Worm (Caenorhabditis elegans) whole organism, L4 larva: ENCODE data around the gene dmd-3.

Experiments used
- F10B5.3 ChIP-seq: sonication (generic microtip); optimal IDR thresholded peaks from 2 replicates; lab custom pipeline; 2016; ENCODE audit warnings: mild to moderate bottlenecking, missing genetic modification characterization, missing compliant biosample characterization
- T20F7.1 ChIP-seq: fragments of 200-800 bp; sonication (Bioruptor generic); optimal IDR thresholded peaks from 2 replicates; lab custom pipeline; 2018; ENCODE audit warnings: mild to moderate bottlenecking, missing genetic modification characterization, missing compliant biosample characterization
- ZK546.5 ChIP-seq, 2 experiments: sonication (generic microtip); optimal IDR thresholded peaks; 2 replicates each; lab custom pipeline; 2017; ENCODE audit warnings: missing biosample characterization in 2 of 2, missing genetic modification characterization in 2 of 2
- aha-1 ChIP-seq: fragments of 150-350 bp; peaks from one replicate; lab custom pipeline; 2014; ENCODE audit warnings: missing biosample characterization, missing genetic modification characterization
- arid-1 ChIP-seq: fragments of 200-800 bp; sonication (Bioruptor generic); conservative IDR thresholded peaks from 2 replicates; pipeline ENCODE4 v1.3.6; 2022; ENCODE audit warnings: missing genetic modification reagents, missing genetic modification characterization, missing compliant biosample characterization
- attf-4 ChIP-seq: sonication (generic microtip); optimal IDR thresholded peaks from 3 replicates; lab custom pipeline; 2017; ENCODE audit warnings: missing biosample characterization, missing genetic modification characterization
- ceh-82 ChIP-seq: sonication (generic microtip); optimal IDR thresholded peaks from 2 replicates; lab custom pipeline; 2017; ENCODE audit warnings: missing biosample characterization, missing genetic modification characterization
- cey-2 ChIP-seq: sonication (generic microtip); optimal IDR thresholded peaks from 3 replicates; lab custom pipeline; 2017; ENCODE audit warnings: missing genetic modification characterization, mild to moderate bottlenecking, missing compliant biosample characterization, antibody characterized with exemption, borderline replicate concordance; ENCODE audit not compliant: insufficient read depth
- daf-12 ChIP-seq: fragments of 150-350 bp; optimal IDR thresholded peaks from 2 replicates; lab custom pipeline; 2014; ENCODE audit warnings: missing biosample characterization, missing genetic modification reagents, missing genetic modification characterization
- daf-19 ChIP-seq: fragments of 200-800 bp; sonication (Bioruptor generic); conservative IDR thresholded peaks from 2 replicates; pipeline ENCODE4 v1.3.6; 2022; ENCODE audit warnings: missing genetic modification characterization, missing compliant biosample characterization
- dmd-6 ChIP-seq: fragments of 200-800 bp; sonication (Bioruptor generic); IDR thresholded peaks from 2 replicates; pipeline ENCODE4 v1.3.6; 2022; ENCODE audit warnings: missing genetic modification reagents, missing genetic modification characterization, missing compliant biosample characterization
- dmd-8 ChIP-seq: fragments of 200-800 bp; sonication (Bioruptor generic); IDR thresholded peaks from 2 replicates; pipeline ENCODE4 v1.3.6; 2022; ENCODE audit warnings: missing genetic modification characterization, missing compliant biosample characterization
- duxl-1 ChIP-seq: sonication (generic microtip); optimal IDR thresholded peaks from 2 replicates; lab custom pipeline; 2016; ENCODE audit warnings: mild to moderate bottlenecking, missing genetic modification characterization, moderate library complexity, missing compliant biosample characterization; ENCODE audit not compliant: poor library complexity
- dve-1 ChIP-seq: sonication (generic microtip); optimal IDR thresholded peaks from 2 replicates; lab custom pipeline; 2017; ENCODE audit warnings: antibody characterized with exemption, mild to moderate bottlenecking, missing genetic modification characterization, missing compliant biosample characterization; ENCODE audit not compliant: insufficient read depth
- egl-27 ChIP-seq: sonication (generic microtip); optimal IDR thresholded peaks from 3 replicates; lab custom pipeline; 2017; ENCODE audit warnings: missing biosample characterization, missing genetic modification reagents, missing genetic modification characterization
- hlh-11 ChIP-seq: fragments of 200-800 bp; sonication (Bioruptor generic); optimal IDR thresholded peaks from 2 replicates; lab custom pipeline; 2018; ENCODE audit warnings: mild to moderate bottlenecking, missing genetic modification characterization, missing compliant biosample characterization
- hlh-30 ChIP-seq: sonication (generic microtip); optimal IDR thresholded peaks from 2 replicates; lab custom pipeline; 2017; ENCODE audit warnings: antibody characterized with exemption, mild to moderate bottlenecking, missing genetic modification characterization, missing compliant biosample characterization; ENCODE audit not compliant: insufficient read depth
- hmg-1.1 ChIP-seq: fragments of 200-800 bp; sonication (Bioruptor generic); IDR thresholded peaks from 2 replicates; pipeline ENCODE4 v1.3.6; 2022; ENCODE audit warnings: missing genetic modification reagents, missing genetic modification characterization, missing compliant biosample characterization
- lin-29 ChIP-seq: fragments of 200-800 bp; sonication (Bioruptor generic); IDR thresholded peaks from 2 replicates; pipeline ENCODE4 v1.3.6; 2022; ENCODE audit warnings: missing genetic modification reagents, missing genetic modification characterization, missing compliant biosample characterization
- lsy-2 ChIP-seq, 2 experiments: fragments of 150-350 bp in 1 of 2; sonication (generic microtip) in 1 of 2; optimal IDR thresholded peaks; 2 replicates each; lab custom pipeline; 2014 to 2017; ENCODE audit warnings: missing biosample characterization in 2 of 2, missing genetic modification characterization in 2 of 2
- madf-5 ChIP-seq, 2 experiments: fragments of 200-800 bp; sonication (Bioruptor generic); IDR thresholded peaks; 2 replicates each; pipeline ENCODE4 v1.3.6; 2022; ENCODE audit warnings: missing compliant biosample characterization in 2 of 2, missing genetic modification characterization in 2 of 2
- madf-9 ChIP-seq: fragments of 200-800 bp; sonication (Bioruptor generic); conservative IDR thresholded peaks from 2 replicates; pipeline ENCODE4 v1.3.6; 2022; ENCODE audit warnings: missing genetic modification reagents, missing genetic modification characterization, missing compliant biosample characterization
- mdl-1 ChIP-seq, 2 experiments: fragments of 150-350 bp in 1 of 2; sonication (generic microtip) in 1 of 2; optimal IDR thresholded peaks; 2 replicates each; lab custom pipeline; 2014 to 2017; ENCODE audit warnings: missing biosample characterization in 2 of 2, missing genetic modification characterization in 2 of 2
- mdt-29 ChIP-seq: fragments of 200-800 bp; sonication (Bioruptor generic); IDR thresholded peaks from 2 replicates; pipeline ENCODE4 v1.3.6; 2022; ENCODE audit warnings: missing genetic modification reagents, missing genetic modification characterization, missing compliant biosample characterization
- mep-1 ChIP-seq: fragments of 150-350 bp; sonication (generic microtip); optimal IDR thresholded peaks from 3 replicates; lab custom pipeline; 2014; ENCODE audit warnings: missing biosample characterization, missing genetic modification characterization
- mes-2 ChIP-seq: sonication (generic microtip); optimal IDR thresholded peaks from 2 replicates; lab custom pipeline; 2016; ENCODE audit warnings: missing genotype, mild to moderate bottlenecking, missing genetic modification characterization, missing compliant biosample characterization; ENCODE audit not compliant: poor library complexity, severe bottlenecking
- mxl-3 ChIP-seq: fragments of 200-800 bp; sonication (Bioruptor generic); optimal IDR thresholded peaks from 2 replicates; lab custom pipeline; 2018; ENCODE audit warnings: mild to moderate bottlenecking, missing genetic modification characterization, missing compliant biosample characterization
- nhr-28 ChIP-seq: fragments of 150-350 bp; optimal IDR thresholded peaks from 2 replicates; lab custom pipeline; 2014; ENCODE audit warnings: missing biosample characterization, missing genetic modification characterization
- nhr-48 ChIP-seq: sonication (generic microtip); optimal IDR thresholded peaks from 2 replicates; lab custom pipeline; 2016; ENCODE audit warnings: mild to moderate bottlenecking, missing genetic modification characterization, missing compliant biosample characterization
- php-3 ChIP-seq: fragments of 200-800 bp; sonication (Bioruptor generic); IDR thresholded peaks from 2 replicates; pipeline ENCODE4 v1.3.6; 2022; ENCODE audit warnings: missing genetic modification reagents, missing genetic modification characterization, missing compliant biosample characterization
- pqm-1 ChIP-seq: sonication (generic microtip); optimal IDR thresholded peaks from 2 replicates; lab custom pipeline; 2017; ENCODE audit warnings: missing biosample characterization, missing genetic modification characterization
- rbr-2 ChIP-seq: sonication (generic microtip); optimal IDR thresholded peaks from 2 replicates; lab custom pipeline; 2016; ENCODE audit warnings: missing genotype, missing genetic modification characterization, missing compliant biosample characterization
- set-16 ChIP-seq: fragments of 200-800 bp; sonication (Bioruptor generic); IDR thresholded peaks from 2 replicates; pipeline ENCODE4 v1.3.6; 2022; ENCODE audit warnings: missing genetic modification reagents, missing genetic modification characterization, missing compliant biosample characterization
- snpc-1.2 ChIP-seq: fragments of 200-800 bp; sonication (Bioruptor generic); IDR thresholded peaks from 2 replicates; pipeline ENCODE4 v1.3.6; 2022; ENCODE audit warnings: missing genetic modification reagents, missing genetic modification characterization, missing compliant biosample characterization
- spr-1 ChIP-seq: sonication (generic microtip); optimal IDR thresholded peaks from 2 replicates; lab custom pipeline; 2016; ENCODE audit warnings: mild to moderate bottlenecking, missing genetic modification characterization, missing compliant biosample characterization
- unc-39 ChIP-seq: sonication (generic microtip); optimal IDR thresholded peaks from 2 replicates; lab custom pipeline; 2017; ENCODE audit warnings: missing biosample characterization, missing genetic modification characterization
- unc-62 ChIP-seq, 3 experiments: fragments of 150-350 bp in 1 of 3; sonication (generic microtip); optimal IDR thresholded peaks in 2 of 3; peaks in 1 of 3; 1 replicate in 1 of 3; 2 replicates in 2 of 3; lab custom pipeline; 2014 to 2017; ENCODE audit warnings: missing biosample characterization in 3 of 3, missing genetic modification characterization in 3 of 3, missing genetic modification reagents in 3 of 3, missing genotype in 1 of 3
- zag-1 ChIP-seq: fragments of 150-350 bp; optimal IDR thresholded peaks from 2 replicates; lab custom pipeline; 2014; ENCODE audit warnings: missing biosample characterization, missing genetic modification characterization
- zfp-2 ChIP-seq: sonication (generic microtip); optimal IDR thresholded peaks from 2 replicates; lab custom pipeline; 2016; ENCODE audit warnings: mild to moderate bottlenecking, missing genetic modification characterization, missing compliant biosample characterization
- zfp-3 ChIP-seq: fragments of 200-800 bp; sonication (Bioruptor generic); conservative IDR thresholded peaks from 2 replicates; pipeline ENCODE4 v1.3.6; 2022; ENCODE audit warnings: missing genetic modification reagents, missing genetic modification characterization, missing compliant biosample characterization
- ztf-11 ChIP-seq: fragments of 150-350 bp; optimal IDR thresholded peaks from 2 replicates; lab custom pipeline; 2014; ENCODE audit warnings: missing biosample characterization, missing genetic modification characterization

Gene dmd-3

DNA sequence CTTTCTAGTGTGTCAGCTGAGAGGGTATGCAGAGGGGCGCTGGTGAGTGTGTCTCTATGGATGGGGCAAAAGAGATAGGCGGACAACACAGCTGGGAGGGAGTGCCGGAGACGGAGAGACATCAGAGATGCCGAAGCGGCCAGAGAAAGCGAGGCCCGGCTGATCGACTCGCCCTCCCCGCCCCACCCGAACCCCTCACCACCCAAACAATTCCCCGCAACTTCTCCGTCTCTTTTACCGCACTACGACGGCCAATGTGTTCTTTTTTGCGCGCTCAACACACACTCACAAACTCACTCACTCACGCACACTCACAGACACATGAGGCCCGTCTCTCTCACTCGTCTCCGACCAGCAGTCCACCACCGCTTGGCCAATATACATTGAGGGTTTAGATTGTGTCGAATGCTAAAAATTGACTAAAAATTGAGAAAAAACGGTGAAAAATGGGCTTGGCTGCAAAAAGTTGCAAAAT lies 32.6 kb downstream of the dmd-3 start, which contains the start of gene Y43F8C.3 (continued):
- TF ChIP-seq madf-5 (GFP tag; IDR thresholded peaks at IDR 0.05; lab: Robert Waterston, UW): no peak
- no peak for TF ChIP-seq zfp-3
- TF ChIP-seq T20F7.1 (GFP tag; lab: Kevin White, UChicago): no peak
- no peak for TF ChIP-seq mdt-29
- no peak for TF ChIP-seq attf-4
- TF ChIP-seq hmg-1.1 (GFP tag; lab: Robert Waterston, UW): peak; percentile 93
- TF ChIP-seq ZK546.5 (tag; optimal IDR thresholded peaks at IDR 0.05; lab: Kevin White, UChicago): no peak
- TF ChIP-seq daf-12 (tag; lab: Kevin White, UChicago): no peak
- no peak for TF ChIP-seq duxl-1 (tag; lab: Kevin White, UChicago)
- peak; percentile 56 for TF ChIP-seq nhr-28 (tag; lab: Kevin White, UChicago)
- TF ChIP-seq lin-29 (GFP tag; lab: Robert Waterston, UW): no peak
- no peak for TF ChIP-seq php-3 (GFP tag; lab: Robert Waterston, UW)
- peak; percentile 88 for TF ChIP-seq mep-1 (tag; lab: Kevin White, UChicago)
- TF ChIP-seq nhr-48 (tag; lab: Kevin White, UChicago): no peak
- peak; percentile 96 for TF ChIP-seq hlh-11
- TF ChIP-seq arid-1 (GFP tag; lab: Robert Waterston, UW): 0 out of 2 replicates have a peak, but pooled peaks have one; percentile 47
- TF ChIP-seq pqm-1 (tag; lab: Kevin White, UChicago): no peak
- peak; percentile 26 to 86 for TF ChIP-seq mdl-1 (tag; optimal IDR thresholded peaks at IDR 0.05; lab: Kevin White, UChicago)
- TF ChIP-seq ceh-82 (tag; lab: Kevin White, UChicago): no peak
- peak; percentile 98 for TF ChIP-seq set-16
- no peak for TF ChIP-seq F10B5.3
- peak; percentile 50 for TF ChIP-seq mes-2 (tag; lab: Kevin White, UChicago)
- TF ChIP-seq spr-1 (tag; lab: Kevin White, UChicago): no peak
- TF ChIP-seq dmd-8 (GFP tag; lab: Robert Waterston, UW): 0 out of 2 replicates have a peak, but pooled peaks have one; percentile 41
- TF ChIP-seq dmd-6 (GFP tag; lab: Robert Waterston, UW): peak; percentile 57
- no peak for TF ChIP-seq ztf-11 (tag; lab: Kevin White, UChicago)
- no peak for TF ChIP-seq zfp-2 (tag; lab: Kevin White, UChicago)
- TF ChIP-seq unc-39 (tag; lab: Kevin White, UChicago): no peak
- no peak for TF ChIP-seq cey-2 (tag; lab: Kevin White, UChicago)
- TF ChIP-seq snpc-1.2 (GFP tag; lab: Robert Waterston, UW): no peak
- TF ChIP-seq zag-1 (tag; lab: Kevin White, UChicago): no peak
- no peak for TF ChIP-seq daf-19 (GFP tag; lab: Robert Waterston, UW)

DNA sequence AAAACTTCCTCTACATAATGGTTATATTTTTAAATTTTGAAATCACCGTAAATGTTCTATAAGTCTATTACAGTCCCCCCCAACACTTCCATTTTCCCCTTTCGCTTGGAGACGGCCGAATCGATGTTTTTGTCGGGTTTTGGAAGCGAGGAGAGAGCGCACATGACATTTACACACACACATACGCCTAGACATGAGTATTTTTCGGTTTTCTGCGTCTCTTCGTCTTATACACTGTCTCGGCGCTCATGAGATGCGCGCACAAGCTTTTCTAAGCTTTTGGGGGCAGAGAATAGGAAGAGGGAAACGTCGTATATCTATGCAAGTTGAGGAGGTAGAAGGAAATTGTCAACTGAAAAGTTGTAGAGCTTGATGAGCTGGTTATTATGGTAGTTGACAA lies 35.0 kb downstream of the dmd-3 start:
- TF ChIP-seq mdl-1 (tag; optimal IDR thresholded peaks at IDR 0.05; lab: Kevin White, UChicago) (peak in 1 of 2 experiments; percentile 58), aha-1 (peak; percentile 60), hmg-1.1 (GFP tag; lab: Robert Waterston, UW) (peak; percentile 48; the same call in 1 of the 2 replicates), hlh-30 (tag; lab: Kevin White, UChicago) (peak; percentile 97), dve-1 (tag; lab: Kevin White, UChicago) (no peak), egl-27 (tag; lab: Kevin White, UChicago) (no peak), unc-62 (GFP tag; optimal IDR thresholded peaks at IDR 0.05 in 1 of 2; lab: Kevin White, UChicago) (peak in 1 of 2 experiments; percentile 1), unc-62 (tag; optimal IDR thresholded peaks at IDR 0.05; lab: Kevin White, UChicago) (no peak), madf-5 (GFP tag; IDR thresholded peaks at IDR 0.05; lab: Robert Waterston, UW) (no peak), mxl-3 (GFP tag; lab: Kevin White, UChicago) (no peak), lsy-2 (tag; optimal IDR thresholded peaks at IDR 0.05; lab: Kevin White, UChicago) (peak in 1 of 2 experiments; percentile 40), madf-9 (no peak), rbr-2 (tag; lab: Kevin White, UChicago) (peak; percentile 14), lin-29 (GFP tag; lab: Robert Waterston, UW) (no peak)
- TF ChIP-seq, all 104 proteins: peak for 7
